Worm (Caenorhabditis elegans) whole organism, L4 larva: ENCODE results near the gene col-14.

ENCODE experiments used
- ama-1 ChIP-seq: fragments of 150-350 bp; optimal IDR thresholded peaks from 2 replicates; lab custom pipeline; 2014; ENCODE audit warnings: inconsistent platforms, mixed read lengths
- lin-39 ChIP-seq: fragments of 150-350 bp; optimal IDR thresholded peaks from 2 replicates; lab custom pipeline; 2014; ENCODE audit warnings: missing biosample characterization, missing genetic modification reagents, missing genetic modification characterization
- pha-4 ChIP-seq, 2 experiments: fragments of 150-350 bp in 1 of 2; fragments of 200-800 bp in 1 of 2; sonication (Bioruptor generic) in 1 of 2; IDR thresholded peaks in 1 of 2; optimal IDR thresholded peaks in 1 of 2; 2 replicates each; pipeline versions ENCODE4 v1.3.6 to Lab custom; 2014 to 2022; ENCODE audit warnings: missing genetic modification characterization in 2 of 2, missing genetic modification reagents in 2 of 2, missing biosample characterization in 1 of 2, missing compliant biosample characterization in 1 of 2
- rbr-2 ChIP-seq: sonication (generic microtip); optimal IDR thresholded peaks from 2 replicates; lab custom pipeline; 2016; ENCODE audit warnings: missing genotype, missing genetic modification characterization, missing compliant biosample characterization
- unc-62 ChIP-seq, 3 experiments: fragments of 150-350 bp in 1 of 3; sonication (generic microtip); optimal IDR thresholded peaks in 2 of 3; peaks in 1 of 3; 1 replicate in 1 of 3; 2 replicates in 2 of 3; lab custom pipeline; 2014 to 2017; ENCODE audit warnings: missing biosample characterization in 3 of 3, missing genetic modification characterization in 3 of 3, missing genetic modification reagents in 3 of 3, missing genotype in 1 of 3

DNA sequence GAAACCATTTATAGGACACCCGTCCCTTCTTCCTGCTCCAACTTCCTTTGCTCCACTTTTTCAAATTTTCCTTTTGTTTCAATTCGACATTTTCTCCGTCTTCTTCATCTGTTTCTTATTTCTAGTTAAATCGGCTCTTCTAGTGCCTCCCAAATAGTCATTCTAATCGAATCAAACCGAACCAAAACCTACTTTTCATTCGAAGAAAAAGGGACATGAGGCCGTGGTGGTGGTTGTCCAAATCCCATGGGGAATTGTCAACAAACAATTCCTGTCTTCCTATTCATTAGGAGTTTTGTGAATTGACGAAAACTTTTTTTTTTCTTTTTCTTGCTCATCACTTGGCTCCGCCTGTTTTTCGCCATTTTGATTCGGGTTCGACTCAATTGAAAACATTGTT is 16.6 kb upstream of the col-14 start:
- TF ChIP-seq lin-39 (tag; lab: Kevin White, UChicago) (no peak), ama-1 (lab: Kevin White, UChicago) (no peak), rbr-2 (no peak), pha-4 (GFP tag; IDR thresholded peaks at IDR 0.05; lab: Robert Waterston, UW) (no peak), pha-4 (tag; optimal IDR thresholded peaks at IDR 0.05; lab: Kevin White, UChicago) (no peak), unc-62 (GFP tag; optimal IDR thresholded peaks at IDR 0.05 in 1 of 2; lab: Kevin White, UChicago) (no peak), unc-62 (tag; optimal IDR thresholded peaks at IDR 0.05; lab: Kevin White, UChicago) (no peak)
